Worm (Caenorhabditis elegans) whole organism, L4/young adult: ENCODE results near the gene C49C3.8.

Experiments
- W03F9.2 ChIP-seq: fragments of 150-350 bp; optimal IDR thresholded peaks from 2 replicates; lab custom pipeline; 2014; ENCODE audit warnings: missing biosample characterization, missing genetic modification characterization
- dao-5 ChIP-seq: sonication (generic microtip); optimal IDR thresholded peaks from 2 replicates; lab custom pipeline; 2016; ENCODE audit warnings: missing genotype, missing genetic modification characterization, moderate library complexity, missing compliant biosample characterization
- him-1 ChIP-seq: sonication (generic microtip); optimal IDR thresholded peaks from 2 replicates; lab custom pipeline; 2016; ENCODE audit warnings: missing genotype, missing genetic modification reagents, missing genetic modification characterization, missing compliant biosample characterization

DNA sequence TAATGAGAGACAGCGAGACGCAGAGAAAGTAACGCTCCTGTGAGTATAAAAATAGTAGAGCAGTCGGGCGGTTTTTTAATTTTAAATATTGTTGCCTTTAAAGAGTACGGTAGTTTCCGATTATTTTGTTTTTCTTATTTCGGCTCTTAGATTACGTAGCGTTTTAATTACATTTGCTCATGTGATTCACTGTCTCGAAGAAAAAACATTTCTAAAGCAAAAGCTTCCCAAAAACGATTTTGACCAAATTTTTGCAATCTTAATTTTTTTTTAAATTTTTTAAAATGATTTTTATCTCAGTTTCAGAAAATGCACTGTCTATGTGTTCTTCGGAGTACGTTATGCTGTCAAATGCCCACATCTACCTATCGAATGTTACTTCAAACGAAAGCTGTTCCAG is 41.1 kb downstream of the C49C3.8 start, which contains the start of gene haf-1:
- TF ChIP-seq him-1 (tag; lab: Kevin White, UChicago) (no peak), dao-5 (tag; lab: Kevin White, UChicago) (no peak), W03F9.2 (tag; lab: Kevin White, UChicago) (no peak)
